Worm (Caenorhabditis elegans) whole organism, L4/young adult: ENCODE data around the gene srdh-1.

Experiments used
- dao-5 ChIP-seq: sonication (generic microtip); optimal IDR thresholded peaks from 2 replicates; lab custom pipeline; 2016; ENCODE audit warnings: missing genotype, missing genetic modification characterization, moderate library complexity, missing compliant biosample characterization
- him-1 ChIP-seq: sonication (generic microtip); optimal IDR thresholded peaks from 2 replicates; lab custom pipeline; 2016; ENCODE audit warnings: missing genotype, missing genetic modification reagents, missing genetic modification characterization, missing compliant biosample characterization

- TF ChIP-seq dao-5 (tag; lab: Kevin White, UChicago) (no peak), him-1 (no peak)
Measured at ce11 chrII:8216922-8217321, 47.5 kb upstream of the srdh-1 start, which contains the start of gene ifg-1.
